Fruit fly (Drosophila melanogaster) whole organism, prepupa: ENCODE measurements around the gene CG14321.

Source experiments
- Blimp-1 ChIP-seq: fragments of 200-800 bp; sonication (Bioruptor generic); optimal IDR thresholded peaks from 3 replicates; lab custom pipeline; 2017; ENCODE audit warnings: missing biosample characterization, missing genetic modification characterization, mild to moderate bottlenecking, moderate library complexity, missing genetic modification reagents
- CG15336 ChIP-seq: fragments of 200-800 bp; sonication (Bioruptor generic); IDR thresholded peaks from 2 replicates; pipeline ENCODE4 v1.3.6; 2022; ENCODE audit warnings: missing biosample characterization, missing genetic modification characterization
- CG6854 ChIP-seq: fragments of 200-800 bp; sonication (Bioruptor generic); optimal IDR thresholded peaks from 2 replicates; lab custom pipeline; 2017; ENCODE audit warnings: missing biosample characterization, mild to moderate bottlenecking, missing genetic modification characterization
- Gug ChIP-seq: fragments of 200-800 bp; sonication (Bioruptor generic); IDR thresholded peaks from 2 replicates; pipeline ENCODE4 v1.3.6; 2022; ENCODE audit warnings: missing biosample characterization, missing genetic modification characterization
- esn ChIP-seq: fragments of 200-800 bp; sonication (Bioruptor generic); optimal IDR thresholded peaks from 2 replicates; lab custom pipeline; 2016; ENCODE audit warnings: missing biosample characterization, mild to moderate bottlenecking, missing genetic modification characterization, moderate library complexity
- net ChIP-seq: fragments of 200-800 bp; sonication (Bioruptor generic); optimal IDR thresholded peaks from 3 replicates; lab custom pipeline; 2016; ENCODE audit warnings: missing biosample characterization, missing genetic modification characterization

DNA sequence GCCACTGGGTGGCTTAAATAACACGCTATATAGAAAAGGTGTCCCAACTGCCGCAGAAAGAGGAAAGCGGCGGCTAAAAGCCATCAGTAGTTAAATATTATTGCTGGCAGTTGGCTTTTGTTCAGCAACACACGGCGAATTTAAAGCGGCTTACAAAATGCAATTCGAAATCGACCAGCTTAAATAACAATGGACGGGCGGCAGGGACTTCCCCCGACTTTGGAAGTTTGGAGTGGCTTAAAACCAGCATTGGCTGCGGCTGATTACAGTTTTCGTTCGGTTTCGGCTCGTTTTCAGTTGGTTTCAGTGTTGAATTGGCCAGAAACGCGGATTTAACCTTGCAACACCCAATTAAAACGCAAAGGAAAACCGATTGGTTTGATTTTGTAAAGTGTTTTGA lies 28.3 kb upstream of the CG14321 start:
- TF ChIP-seq CG15336 (GFP tag; lab: Robert Waterston, UW) (no peak), Blimp-1 (no peak), CG6854 (GFP tag; lab: Kevin White, UChicago) (no peak), net (GFP tag; lab: Kevin White, UChicago) (no peak), esn (GFP tag; lab: Kevin White, UChicago) (no peak), Gug (no peak)
